Worm (Caenorhabditis elegans): Measurements from ENCODE around the gene inft-2.

- TF ChIP-seq nhr-237 (tag; optimal IDR thresholded peaks at IDR 0.05) (no peak), fos-1 (tag; optimal IDR thresholded peaks at IDR 0.05) (no peak), nhr-11 (tag; optimal IDR thresholded peaks at IDR 0.05) (no peak), nhr-129 (tag; optimal IDR thresholded peaks at IDR 0.05) (no peak), ztf-11 (tag; optimal IDR thresholded peaks at IDR 0.05) (no peak), elt-3 (tag; optimal IDR thresholded peaks at IDR 0.05) (no peak), nhr-21 (tag; optimal IDR thresholded peaks at IDR 0.05) (no peak), zag-1 (tag; optimal IDR thresholded peaks at IDR 0.05) (no peak), nhr-25 (tag; optimal IDR thresholded peaks at IDR 0.05) (no peak), aly-2 (tag; optimal IDR thresholded peaks at IDR 0.05) (no peak), elt-1 (tag; optimal IDR thresholded peaks at IDR 0.05) (no peak)
These were observed 19.4 kb downstream of the inft-2 start for ce11 chrV:13021540-13021939.

Data from whole organism, L2 larva.